Worm (Caenorhabditis elegans) whole organism, mixed stage, embryonic: ENCODE data around the gene let-858.

Experiments used
- M03D4.4 ChIP-seq: sonication (generic microtip); optimal IDR thresholded peaks from 2 replicates; lab custom pipeline; 2017; ENCODE audit warnings: mild to moderate bottlenecking, missing genetic modification characterization, missing compliant biosample characterization
- bed-3 ChIP-seq: fragments of 200-800 bp; sonication (Bioruptor generic); optimal IDR thresholded peaks from 3 replicates; lab custom pipeline; 2018; ENCODE audit warnings: mild to moderate bottlenecking, missing genetic modification characterization, moderate library complexity, missing compliant biosample characterization
- blmp-1 ChIP-seq: fragments of 150-350 bp; optimal IDR thresholded peaks from 2 replicates; lab custom pipeline; 2014; ENCODE audit warnings: missing biosample characterization, missing genetic modification characterization
- ceh-39 ChIP-seq: fragments of 150-350 bp; optimal IDR thresholded peaks from 2 replicates; lab custom pipeline; 2014; ENCODE audit warnings: missing biosample characterization, missing genetic modification characterization
- ces-1 ChIP-seq: fragments of 150-350 bp; optimal IDR thresholded peaks from 2 replicates; lab custom pipeline; 2014; ENCODE audit warnings: missing biosample characterization, missing genetic modification reagents, missing genetic modification characterization
- cnd-1 ChIP-seq: fragments of 200-800 bp; sonication (Bioruptor generic); optimal IDR thresholded peaks from 2 replicates; lab custom pipeline; 2018; ENCODE audit warnings: mild to moderate bottlenecking, missing genetic modification characterization, missing compliant biosample characterization
- drap-1 ChIP-seq: fragments of 200-800 bp; sonication (Bioruptor generic); optimal IDR thresholded peaks from 3 replicates; lab custom pipeline; 2018; ENCODE audit warnings: mild to moderate bottlenecking, missing genetic modification characterization, missing compliant biosample characterization
- elt-1 ChIP-seq: sonication (generic microtip); optimal IDR thresholded peaks from 2 replicates; lab custom pipeline; 2017; ENCODE audit warnings: missing genetic modification characterization, mild to moderate bottlenecking, missing compliant biosample characterization, antibody characterized with exemption, moderate library complexity, borderline replicate concordance; ENCODE audit not compliant: insufficient read depth
- elt-3 ChIP-seq: fragments of 150-350 bp; optimal IDR thresholded peaks from 2 replicates; lab custom pipeline; 2014; ENCODE audit warnings: missing biosample characterization, missing genetic modification characterization
- flh-1 ChIP-seq: fragments of 200-800 bp; sonication (Bioruptor generic); optimal IDR thresholded peaks from 2 replicates; lab custom pipeline; 2018; ENCODE audit warnings: mild to moderate bottlenecking, missing genetic modification characterization, moderate library complexity, missing compliant biosample characterization
- ham-2 ChIP-seq: fragments of 200-800 bp; sonication (Bioruptor generic); optimal IDR thresholded peaks from 2 replicates; lab custom pipeline; 2018; ENCODE audit warnings: mild to moderate bottlenecking, missing genetic modification characterization, missing compliant biosample characterization
- hlh-1 ChIP-seq: fragments of 150-350 bp; optimal IDR thresholded peaks from 2 replicates; lab custom pipeline; 2014; ENCODE audit warnings: missing biosample characterization, missing genetic modification reagents, missing genetic modification characterization
- lin-13 ChIP-seq: fragments of 150-350 bp; optimal IDR thresholded peaks from 2 replicates; lab custom pipeline; 2014; ENCODE audit warnings: missing biosample characterization, missing genetic modification characterization
- lin-32 ChIP-seq: fragments of 200-800 bp; sonication (Bioruptor generic); optimal IDR thresholded peaks from 2 replicates; lab custom pipeline; 2018; ENCODE audit warnings: mild to moderate bottlenecking, missing genetic modification characterization, missing compliant biosample characterization
- lsy-2 ChIP-seq: fragments of 150-350 bp; optimal IDR thresholded peaks from 2 replicates; lab custom pipeline; 2014; ENCODE audit warnings: missing biosample characterization, missing genetic modification characterization
- mab-5 ChIP-seq: fragments of 150-350 bp; optimal IDR thresholded peaks from 2 replicates; lab custom pipeline; 2014; ENCODE audit warnings: missing biosample characterization, missing genetic modification characterization
- mep-1 ChIP-seq: fragments of 150-350 bp; optimal IDR thresholded peaks from 2 replicates; lab custom pipeline; 2017; ENCODE audit warnings: missing biosample characterization, missing genetic modification reagents, missing genetic modification characterization, inconsistent platforms
- mls-2 ChIP-seq: sonication (generic microtip); optimal IDR thresholded peaks from 2 replicates; lab custom pipeline; 2016; ENCODE audit warnings: mild to moderate bottlenecking, missing genetic modification characterization, moderate library complexity, missing compliant biosample characterization
- nhr-12 ChIP-seq: fragments of 150-350 bp; optimal IDR thresholded peaks from 2 replicates; lab custom pipeline; 2014; ENCODE audit warnings: missing biosample characterization, missing genetic modification characterization
- nhr-2 ChIP-seq: fragments of 150-350 bp; optimal IDR thresholded peaks from 2 replicates; lab custom pipeline; 2014; ENCODE audit warnings: missing biosample characterization, missing genetic modification characterization
- nhr-237 ChIP-seq: fragments of 150-350 bp; optimal IDR thresholded peaks from 2 replicates; lab custom pipeline; 2014; ENCODE audit warnings: missing biosample characterization, missing genetic modification characterization
- nhr-28 ChIP-seq: fragments of 150-350 bp; optimal IDR thresholded peaks from 2 replicates; lab custom pipeline; 2014; ENCODE audit warnings: missing biosample characterization, missing genetic modification characterization
- nhr-76 ChIP-seq: sonication (generic microtip); optimal IDR thresholded peaks from 2 replicates; lab custom pipeline; 2017; ENCODE audit warnings: missing biosample characterization, missing genetic modification characterization
- pha-4 ChIP-seq: fragments of 150-350 bp; optimal IDR thresholded peaks from 2 replicates; lab custom pipeline; 2018; ENCODE audit warnings: missing biosample characterization, missing genetic modification reagents, missing genetic modification characterization
- sem-2 ChIP-seq: fragments of 200-800 bp; sonication (Bioruptor generic); optimal IDR thresholded peaks from 2 replicates; lab custom pipeline; 2018; ENCODE audit warnings: mild to moderate bottlenecking, missing genetic modification characterization, missing compliant biosample characterization
- snpc-4 ChIP-seq: fragments of 150-350 bp; optimal IDR thresholded peaks from 2 replicates; lab custom pipeline; 2014; ENCODE audit warnings: missing biosample characterization, missing genetic modification characterization
- sptf-1 ChIP-seq: sonication (generic microtip); optimal IDR thresholded peaks from 2 replicates; lab custom pipeline; 2017; ENCODE audit warnings: mild to moderate bottlenecking, missing genetic modification characterization, moderate library complexity, missing compliant biosample characterization
- tbx-8 ChIP-seq: fragments of 200-800 bp; sonication (Bioruptor generic); optimal IDR thresholded peaks from 2 replicates; lab custom pipeline; 2018; ENCODE audit warnings: mild to moderate bottlenecking, missing genetic modification characterization, moderate library complexity, missing compliant biosample characterization
- unc-120 ChIP-seq: sonication (generic microtip); optimal IDR thresholded peaks from 2 replicates; lab custom pipeline; 2017; ENCODE audit warnings: missing genetic modification characterization, missing compliant biosample characterization; ENCODE audit not compliant: poor library complexity, severe bottlenecking
- unc-39 ChIP-seq: fragments of 150-350 bp; optimal IDR thresholded peaks from 2 replicates; lab custom pipeline; 2014; ENCODE audit warnings: missing biosample characterization, missing genetic modification characterization
- unc-62 ChIP-seq: fragments of 150-350 bp; optimal IDR thresholded peaks from 2 replicates; lab custom pipeline; 2014; ENCODE audit warnings: missing biosample characterization, missing genetic modification reagents, missing genetic modification characterization
- zip-8 ChIP-seq: fragments of 150-350 bp; optimal IDR thresholded peaks from 2 replicates; lab custom pipeline; 2014; ENCODE audit warnings: missing biosample characterization, missing genetic modification characterization
- ztf-11 ChIP-seq: fragments of 150-350 bp; optimal IDR thresholded peaks from 2 replicates; lab custom pipeline; 2014; ENCODE audit warnings: missing biosample characterization, missing genetic modification characterization

let-858 gene

ce11 chrII:11016435-11016834, 5.7 kb upstream of the let-858 start:
- TF ChIP-seq lin-13 (tag; lab: Kevin White, UChicago), result no peak
- TF ChIP-seq snpc-4 (tag; lab: Kevin White, UChicago), result no peak
- TF ChIP-seq nhr-2 (tag; lab: Kevin White, UChicago), result no peak
- no peak for TF ChIP-seq mls-2 (tag; lab: Kevin White, UChicago)
- no peak for TF ChIP-seq unc-39
- TF ChIP-seq mab-5 (tag; lab: Kevin White, UChicago), result no peak
- no peak for TF ChIP-seq elt-1 (tag; lab: Kevin White, UChicago)
- TF ChIP-seq pha-4, result no peak
- no peak for TF ChIP-seq cnd-1 (tag; lab: Kevin White, UChicago)
- no peak for TF ChIP-seq M03D4.4 (tag; lab: Kevin White, UChicago)
- TF ChIP-seq lsy-2 (tag; lab: Kevin White, UChicago), result no peak

ce11 chrII:11016835-11016883, 5.5 kb upstream of the let-858 start, which contains the start of gene ram-2:
Gene ram-2 (minus strand): TSS chrII:11016881.
- TF ChIP-seq drap-1 (GFP tag; lab: Kevin White, UChicago), result no peak
- no peak for TF ChIP-seq lsy-2 (tag; lab: Kevin White, UChicago)
- no peak for TF ChIP-seq mls-2 (tag; lab: Kevin White, UChicago)
- no peak for TF ChIP-seq hlh-1 (tag; lab: Kevin White, UChicago)
- no peak for TF ChIP-seq sptf-1 (tag; lab: Kevin White, UChicago)
- TF ChIP-seq zip-8 (tag; lab: Kevin White, UChicago), result no peak
- TF ChIP-seq tbx-8 (GFP tag; lab: Kevin White, UChicago), result no peak
- TF ChIP-seq ces-1 (GFP tag; lab: Kevin White, UChicago), result no peak
- no peak for TF ChIP-seq M03D4.4 (tag; lab: Kevin White, UChicago)
- no peak for TF ChIP-seq flh-1 (GFP tag; lab: Kevin White, UChicago)
- TF ChIP-seq nhr-237 (tag; lab: Kevin White, UChicago), result no peak

- TF ChIP-seq nhr-237 (tag; lab: Kevin White, UChicago) (no peak), lsy-2 (tag; lab: Kevin White, UChicago) (no peak), ceh-39 (no peak), lin-13 (tag; lab: Kevin White, UChicago) (no peak), unc-120 (tag; lab: Kevin White, UChicago) (no peak), unc-39 (no peak), ztf-11 (tag; lab: Kevin White, UChicago) (no peak), mep-1 (tag; lab: Kevin White, UChicago) (no peak), hlh-1 (tag; lab: Kevin White, UChicago) (no peak), nhr-76 (tag; lab: Kevin White, UChicago) (no peak), ces-1 (GFP tag; lab: Kevin White, UChicago) (no peak), zip-8 (tag; lab: Kevin White, UChicago) (no peak), cnd-1 (tag; lab: Kevin White, UChicago) (no peak), ham-2 (GFP tag; lab: Kevin White, UChicago) (no peak), tbx-8 (GFP tag; lab: Kevin White, UChicago) (no peak), M03D4.4 (tag; lab: Kevin White, UChicago) (no peak), bed-3 (GFP tag; lab: Kevin White, UChicago) (no peak), sem-2 (GFP tag; lab: Kevin White, UChicago) (no peak), lin-32 (no peak), unc-62 (GFP tag; lab: Kevin White, UChicago) (no peak)
These were observed 5.3 kb upstream of the let-858 start for ce11 chrII:11016884-11017283.

DNA sequence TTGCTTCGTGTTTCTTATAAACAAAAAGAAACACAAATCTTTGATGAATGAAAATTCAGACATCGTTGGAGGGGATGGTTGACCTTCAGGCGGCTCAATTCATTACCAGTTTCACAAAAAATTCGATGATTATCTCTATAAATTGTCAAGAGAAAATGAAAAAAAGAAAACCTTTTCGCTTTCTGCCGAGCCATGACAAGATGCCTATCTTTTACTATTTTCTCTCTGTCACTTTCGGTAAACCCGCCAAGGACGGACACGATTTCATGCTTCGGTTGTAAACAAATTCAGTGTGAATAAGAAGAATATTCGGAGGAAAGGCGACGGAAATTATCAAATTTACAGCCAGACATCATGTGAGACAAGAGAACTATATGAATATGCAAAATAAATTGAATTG, 1.5 kb upstream of the let-858 start:
- no peak for TF ChIP-seq mab-5 (tag; lab: Kevin White, UChicago)
- no peak for TF ChIP-seq ham-2 (GFP tag; lab: Kevin White, UChicago)
- TF ChIP-seq mls-2 (tag; lab: Kevin White, UChicago), result no peak
- TF ChIP-seq nhr-12, result no peak
- no peak for TF ChIP-seq drap-1 (GFP tag; lab: Kevin White, UChicago)
- TF ChIP-seq, all 35 proteins: peak for 0

DNA sequence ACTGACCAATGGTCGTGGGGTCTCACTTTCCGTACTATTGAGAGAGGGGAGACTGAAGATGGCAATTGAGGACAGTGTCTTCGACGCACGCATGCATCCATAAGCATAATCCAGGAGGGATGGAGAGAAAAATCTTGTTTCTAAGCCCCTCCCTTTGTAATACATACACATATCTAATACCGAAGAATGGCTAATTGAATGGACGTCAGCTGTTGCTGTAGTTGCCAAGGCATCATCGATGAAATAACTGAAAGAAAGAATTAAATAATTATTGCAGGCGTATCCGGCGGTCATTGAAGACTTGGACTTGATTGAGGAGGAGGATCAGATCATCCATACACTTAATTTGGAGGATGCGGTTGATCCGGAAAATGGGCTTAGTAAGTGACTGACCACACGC, 3.4 kb downstream of the let-858 start, which contains the start of gene F33A8.7:
F33A8.7 (minus strand) TSS at position 101 of the 400 bp plus-strand sequence.
- TF ChIP-seq ham-2 (GFP tag; lab: Kevin White, UChicago) (peak; percentile 20), mep-1 (tag; lab: Kevin White, UChicago) (no peak)

- TF ChIP-seq zip-8 (tag; lab: Kevin White, UChicago), result no peak
- no peak for TF ChIP-seq elt-3
- no peak for TF ChIP-seq unc-62 (GFP tag; lab: Kevin White, UChicago)
- no peak for TF ChIP-seq snpc-4 (tag; lab: Kevin White, UChicago)
- no peak for TF ChIP-seq tbx-8 (GFP tag; lab: Kevin White, UChicago)
- TF ChIP-seq mep-1 (tag; lab: Kevin White, UChicago), result no peak
- no peak for TF ChIP-seq hlh-1 (tag; lab: Kevin White, UChicago)
- no peak for TF ChIP-seq nhr-76 (tag; lab: Kevin White, UChicago)
- no peak for TF ChIP-seq mls-2 (tag; lab: Kevin White, UChicago)
- TF ChIP-seq ces-1 (GFP tag; lab: Kevin White, UChicago), result peak; percentile 85
- TF ChIP-seq nhr-2 (tag; lab: Kevin White, UChicago), result no peak
- no peak for TF ChIP-seq sem-2 (GFP tag; lab: Kevin White, UChicago)
- peak; percentile 83 for TF ChIP-seq blmp-1 (tag; lab: Kevin White, UChicago)
- no peak for TF ChIP-seq pha-4
- TF ChIP-seq lin-13 (tag; lab: Kevin White, UChicago), result no peak
- no peak for TF ChIP-seq nhr-28 (tag; lab: Kevin White, UChicago)
- no peak for TF ChIP-seq sptf-1 (tag; lab: Kevin White, UChicago)
- TF ChIP-seq, all 35 proteins: peak for 2
These were observed 5.6 kb downstream of the let-858 start for ce11 chrII:11027777-11028176.
